Fruit fly (Drosophila melanogaster) whole organism, embryonic: Measurements from ENCODE around the gene Root.

Experiments used
- Bdp1 ChIP-seq: fragments of 200-800 bp; sonication (Bioruptor generic); optimal IDR thresholded peaks from 3 replicates; lab custom pipeline; 2016; ENCODE audit warnings: missing biosample characterization, missing genetic modification characterization
- CG1024 ChIP-seq: fragments of 200-800 bp; sonication (Bioruptor generic); IDR thresholded peaks from 2 replicates; pipeline ENCODE4 v1.3.6; 2022; ENCODE audit warnings: missing biosample characterization, missing genetic modification characterization
- CG10267 ChIP-seq: fragments of 200-800 bp; sonication (Bioruptor generic); optimal IDR thresholded peaks from 2 replicates; lab custom pipeline; 2018; ENCODE audit warnings: missing biosample characterization, mild to moderate bottlenecking, missing genetic modification characterization, moderate library complexity
- CG11085 ChIP-seq: fragments of 200-800 bp; sonication (Bioruptor generic); IDR thresholded peaks from 2 replicates; pipeline ENCODE4 v1.3.6; 2022; ENCODE audit warnings: missing biosample characterization, missing genetic modification characterization
- CG11247 ChIP-seq: fragments of 200-800 bp; sonication (Bioruptor generic); IDR thresholded peaks from 2 replicates; pipeline ENCODE4 v1.3.6; 2022; ENCODE audit warnings: missing biosample characterization, missing genetic modification characterization
- CG13296 ChIP-seq: fragments of 200-800 bp; sonication (Bioruptor generic); optimal IDR thresholded peaks from 3 replicates; lab custom pipeline; 2018; ENCODE audit warnings: missing biosample characterization, mild to moderate bottlenecking, missing genetic modification characterization
- CG13624 ChIP-seq: fragments of 200-800 bp; sonication (Bioruptor generic); optimal IDR thresholded peaks from 2 replicates; lab custom pipeline; 2016; ENCODE audit warnings: missing biosample characterization, missing genetic modification characterization
- CG14710 ChIP-seq: fragments of 200-800 bp; sonication (Bioruptor generic); optimal IDR thresholded peaks from 3 replicates; lab custom pipeline; 2019; ENCODE audit warnings: missing biosample characterization, mild to moderate bottlenecking, missing genetic modification characterization, moderate library complexity
- CG15479 ChIP-seq: fragments of 200-800 bp; sonication (Bioruptor generic); optimal IDR thresholded peaks from 3 replicates; lab custom pipeline; 2019; ENCODE audit warnings: missing biosample characterization, mild to moderate bottlenecking, missing genetic modification characterization, moderate library complexity
- CG1603 ChIP-seq: fragments of 200-800 bp; sonication (Bioruptor generic); optimal IDR thresholded peaks from 2 replicates; lab custom pipeline; 2019; ENCODE audit warnings: missing biosample characterization, mild to moderate bottlenecking, missing genetic modification characterization, moderate library complexity
- CG2889 ChIP-seq: fragments of 200-800 bp; sonication (Bioruptor generic); IDR thresholded peaks from 3 replicates; pipeline ENCODE4 v1.3.6; 2022; ENCODE audit warnings: missing biosample characterization, missing genetic modification characterization
- CG31224 ChIP-seq: fragments of 200-800 bp; sonication (Bioruptor generic); IDR thresholded peaks from 2 replicates; pipeline ENCODE4 v1.3.6; 2022; ENCODE audit warnings: missing biosample characterization, missing genetic modification characterization
- CG34376 ChIP-seq: fragments of 200-800 bp; sonication (Bioruptor generic); optimal IDR thresholded peaks from 2 replicates; lab custom pipeline; 2018; ENCODE audit warnings: missing biosample characterization, mild to moderate bottlenecking, missing genetic modification characterization
- CG3726 ChIP-seq: fragments of 200-800 bp; sonication (Bioruptor generic); IDR thresholded peaks from 3 replicates; pipeline ENCODE4, ENCODE4 v1.3.6; 2022; ENCODE audit warnings: missing biosample characterization, missing genetic modification characterization
- CG6254 ChIP-seq: fragments of 200-800 bp; sonication (Bioruptor generic); optimal IDR thresholded peaks from 3 replicates; lab custom pipeline; 2017; ENCODE audit warnings: mild to moderate bottlenecking, missing biosample characterization, missing genetic modification reagents, missing genetic modification characterization
- CG8281 ChIP-seq: fragments of 200-800 bp; sonication (Bioruptor generic); optimal IDR thresholded peaks from 2 replicates; lab custom pipeline; 2018; ENCODE audit warnings: missing biosample characterization, mild to moderate bottlenecking, missing genetic modification characterization, moderate library complexity
- Dip2 ChIP-seq: fragments of 200-800 bp; sonication (Bioruptor generic); IDR thresholded peaks from 2 replicates; pipeline ENCODE4 v1.3.6; 2022; ENCODE audit warnings: missing biosample characterization, missing genetic modification characterization
- H2.0 ChIP-seq: fragments of 200-800 bp; sonication (Bioruptor generic); IDR thresholded peaks from 2 replicates; pipeline ENCODE4 v1.3.6; 2022; ENCODE audit warnings: missing biosample characterization, missing genetic modification characterization
- HHEX ChIP-seq: fragments of 200-800 bp; sonication (Bioruptor generic); optimal IDR thresholded peaks from 3 replicates; lab custom pipeline; 2017; ENCODE audit warnings: missing biosample characterization, mild to moderate bottlenecking, missing genetic modification characterization, missing genetic modification reagents
- Hsf ChIP-seq: fragments of 200-800 bp; sonication (Bioruptor generic); optimal IDR thresholded peaks from 3 replicates; lab custom pipeline; 2016; ENCODE audit warnings: missing biosample characterization, missing genetic modification characterization
- Kr ChIP-seq: fragments of 200-800 bp; sonication (Bioruptor generic); optimal IDR thresholded peaks from 2 replicates; lab custom pipeline; 2017; ENCODE audit warnings: missing biosample characterization, mild to moderate bottlenecking, missing genetic modification characterization
- Max ChIP-seq: fragments of 200-800 bp; sonication (Bioruptor generic); optimal IDR thresholded peaks from 2 replicates; lab custom pipeline; 2016; ENCODE audit warnings: missing biosample characterization, mild to moderate bottlenecking, missing genetic modification characterization
- Med ChIP-seq: fragments of 200-800 bp; sonication (Bioruptor generic); peaks from one replicate; lab custom pipeline; 2016; ENCODE audit warnings: missing biosample characterization, missing genetic modification characterization, mild to moderate bottlenecking, inconsistent platforms, moderate library complexity
- Oaz ChIP-seq: fragments of 200-800 bp; sonication (Bioruptor generic); IDR thresholded peaks from 2 replicates; pipeline ENCODE4 v1.3.6; 2022; ENCODE audit warnings: missing biosample characterization, missing genetic modification characterization
- Pdp1 ChIP-seq, 2 experiments: fragments of 200-800 bp; sonication (Bioruptor generic); optimal IDR thresholded peaks; 3 replicates each; lab custom pipeline; 2016; ENCODE audit warnings: missing biosample characterization in 2 of 2, missing genetic modification characterization in 2 of 2, mild to moderate bottlenecking in 1 of 2, moderate library complexity in 1 of 2
- Trl ChIP-seq, 3 experiments: fragments of >200 bp in 2 of 3; fragments of 200-800 bp in 1 of 3; sonication (Bioruptor generic) in 1 of 3; optimal IDR thresholded peaks; 2 replicates in 1 of 3; 3 replicates in 2 of 3; lab custom pipeline; 2016 to 2017; ENCODE audit warnings: missing biosample characterization in 1 of 3, missing genetic modification characterization in 1 of 3
- ab ChIP-seq: fragments of 200-800 bp; sonication (Bioruptor generic); optimal IDR thresholded peaks from 2 replicates; lab custom pipeline; 2016; ENCODE audit warnings: missing biosample characterization, missing genetic modification characterization
- amos ChIP-seq: fragments of 200-800 bp; sonication (Bioruptor generic); IDR thresholded peaks from 2 replicates; pipeline ENCODE4 v1.3.6; 2022; ENCODE audit warnings: missing biosample characterization, missing genetic modification characterization; ENCODE audit not compliant: partially characterized antibody
- ash1 ChIP-seq: fragments of 200-800 bp; sonication (Bioruptor generic); optimal IDR thresholded peaks from 2 replicates; lab custom pipeline; 2018; ENCODE audit warnings: missing biosample characterization, mild to moderate bottlenecking, missing genetic modification characterization
- az2 ChIP-seq: fragments of 200-800 bp; sonication (Bioruptor generic); optimal IDR thresholded peaks from 3 replicates; lab custom pipeline; 2016; ENCODE audit warnings: missing biosample characterization, missing genetic modification characterization
- bowl ChIP-seq: fragments of 200-800 bp; sonication (Bioruptor generic); IDR thresholded peaks from 2 replicates; pipeline ENCODE4 v1.3.6; 2022; ENCODE audit warnings: missing biosample characterization, missing genetic modification characterization
- chif ChIP-seq, 2 experiments: fragments of 200-800 bp; sonication (Bioruptor generic); optimal IDR thresholded peaks; 3 replicates each; lab custom pipeline; 2016; ENCODE audit warnings: missing biosample characterization in 2 of 2, missing genetic modification characterization in 2 of 2
- chm ChIP-seq: fragments of 200-800 bp; sonication (Bioruptor generic); IDR thresholded peaks from 2 replicates; pipeline ENCODE4 v1.3.6; 2022; ENCODE audit warnings: missing biosample characterization, missing genetic modification characterization
- chn ChIP-seq: fragments of 200-800 bp; sonication (Bioruptor generic); optimal IDR thresholded peaks from 2 replicates; lab custom pipeline; 2016; ENCODE audit warnings: missing biosample characterization, missing genetic modification characterization
- dmrt99B ChIP-seq: fragments of 200-800 bp; sonication (Bioruptor generic); optimal IDR thresholded peaks from 2 replicates; lab custom pipeline; 2018; ENCODE audit warnings: missing biosample characterization, mild to moderate bottlenecking, missing genetic modification characterization, moderate library complexity
- dysf ChIP-seq: fragments of 200-800 bp; sonication (Bioruptor generic); IDR thresholded peaks from 3 replicates; pipeline ENCODE4 v1.3.6; 2022; ENCODE audit warnings: missing biosample characterization, missing genetic modification characterization
- gt ChIP-seq: fragments of 200-800 bp; sonication (Bioruptor generic); IDR thresholded peaks from 2 replicates; pipeline ENCODE4 v1.3.6; 2022; ENCODE audit warnings: missing biosample characterization, missing genetic modification characterization
- hbn ChIP-seq: fragments of 200-800 bp; sonication (Bioruptor generic); IDR thresholded peaks from 2 replicates; pipeline ENCODE4 v1.3.6; 2022; ENCODE audit warnings: missing biosample characterization, missing genetic modification characterization; ENCODE audit not compliant: partially characterized antibody
- jumu ChIP-seq: fragments of 200-800 bp; sonication (Bioruptor generic); optimal IDR thresholded peaks from 3 replicates; lab custom pipeline; 2016; ENCODE audit warnings: missing biosample characterization, missing genetic modification characterization
- kni ChIP-seq: fragments of 200-800 bp; sonication (Bioruptor generic); optimal IDR thresholded peaks from 3 replicates; lab custom pipeline; 2017; ENCODE audit warnings: mild to moderate bottlenecking, missing biosample characterization, missing genetic modification reagents, missing genetic modification characterization
- lilli ChIP-seq: fragments of 200-800 bp; sonication (Bioruptor generic); optimal IDR thresholded peaks from 3 replicates; lab custom pipeline; 2016; ENCODE audit warnings: missing biosample characterization, missing genetic modification characterization
- onecut ChIP-seq: fragments of 200-800 bp; sonication (Bioruptor generic); IDR thresholded peaks from 2 replicates; pipeline ENCODE4 v1.3.6; 2022; ENCODE audit warnings: missing biosample characterization, missing genetic modification characterization
- otp ChIP-seq: fragments of 200-800 bp; sonication (Bioruptor generic); IDR thresholded peaks from 3 replicates; pipeline ENCODE4, ENCODE4 v1.3.6; 2022; ENCODE audit warnings: missing biosample characterization, missing genetic modification characterization
- peb ChIP-seq: fragments of 200-800 bp; sonication (Bioruptor generic); IDR thresholded peaks from 2 replicates; pipeline ENCODE4 v1.3.6; 2022; ENCODE audit warnings: missing biosample characterization, missing genetic modification characterization
- pfk ChIP-seq: fragments of 200-800 bp; sonication (Bioruptor generic); optimal IDR thresholded peaks from 2 replicates; lab custom pipeline; 2018; ENCODE audit warnings: missing biosample characterization, mild to moderate bottlenecking, missing genetic modification characterization, moderate library complexity
- pros ChIP-seq: fragments of 200-800 bp; sonication (Bioruptor generic); optimal IDR thresholded peaks from 3 replicates; lab custom pipeline; 2019; ENCODE audit warnings: missing biosample characterization, mild to moderate bottlenecking, missing genetic modification characterization, moderate library complexity
- sens ChIP-seq: fragments of 200-800 bp; sonication (Bioruptor generic); peaks from one replicate; lab custom pipeline; 2016; ENCODE audit warnings: missing biosample characterization, missing genetic modification characterization
- seq ChIP-seq: fragments of 200-800 bp; sonication (Bioruptor generic); IDR thresholded peaks from 2 replicates; pipeline ENCODE4 v1.3.6; 2022; ENCODE audit warnings: missing biosample characterization, missing genetic modification characterization
- trem ChIP-seq: fragments of 200-800 bp; optimal IDR thresholded peaks from 3 replicates; lab custom pipeline; 2019; ENCODE audit warnings: missing biosample characterization, mild to moderate bottlenecking, missing genetic modification characterization, moderate library complexity
- wek ChIP-seq: fragments of 200-800 bp; sonication (Bioruptor generic); optimal IDR thresholded peaks from 3 replicates; lab custom pipeline; 2018; ENCODE audit warnings: missing biosample characterization, mild to moderate bottlenecking, missing genetic modification characterization, moderate library complexity

The Root gene

dm6 chr3R:24108902-24109389, 4.1 kb upstream of the Root start, which contains the start of the genes eIF4EHP and CG18428 (continued):
- peak; percentile 91; the same call in 1 of the 2 replicates for TF ChIP-seq CG1024
- peak; percentile 98 for TF ChIP-seq az2 (GFP tag; lab: Kevin White, UChicago)
- TF ChIP-seq CG3726 = no peak; the same call in 2 of the 3 replicates
- TF ChIP-seq CG6254 (GFP tag; lab: Kevin White, UChicago) = peak; percentile 95
- TF ChIP-seq dysf (GFP tag; lab: Robert Waterston, UW) = no peak
- TF ChIP-seq CG13296 (GFP tag; lab: Kevin White, UChicago) = peak; percentile 100
- peak; percentile 100 for TF ChIP-seq CG10267
- peak; percentile 92 for TF ChIP-seq Hsf
- peak; percentile 67 for TF ChIP-seq ab (GFP tag; lab: Kevin White, UChicago)
- TF ChIP-seq bowl = no peak; the same call in 1 of the 2 replicates
- TF ChIP-seq amos (GFP tag; lab: Robert Waterston, UW) = no peak
- TF ChIP-seq Med (GFP tag; lab: Kevin White, UChicago) = peak; percentile 98
- TF ChIP-seq CG11247 (GFP tag; lab: Robert Waterston, UW) = no peak
- no peak; the same call in none of the 2 replicates for TF ChIP-seq Oaz (GFP tag; lab: Robert Waterston, UW)
- TF ChIP-seq CG13624 (GFP tag; lab: Kevin White, UChicago) = peak; percentile 81
- TF ChIP-seq pfk (GFP tag; lab: Kevin White, UChicago) = peak; percentile 80
- TF ChIP-seq HHEX (GFP tag; lab: Kevin White, UChicago) = peak; percentile 98
- TF ChIP-seq dmrt99B (tag; lab: Kevin White, UChicago) = peak; percentile 99
- peak; percentile 96; the same call in 1 of the 3 replicates for TF ChIP-seq otp
- TF ChIP-seq chm (GFP tag; lab: Robert Waterston, UW) = peak; percentile 97; the same call in 1 of the 2 replicates
- TF ChIP-seq peb (GFP tag; lab: Robert Waterston, UW) = no peak; the same call in none of the 2 replicates
- TF ChIP-seq trem = peak; percentile 97
- peak; percentile 97 for TF ChIP-seq lilli (GFP tag; lab: Kevin White, UChicago)
- TF ChIP-seq chif (GFP tag; optimal IDR thresholded peaks at IDR 0.05; lab: Kevin White, UChicago) = peak; percentile 79 to 88
- TF ChIP-seq Trl (optimal IDR thresholded peaks at IDR 0.05; lab: Kevin White, UChicago) = no peak
- TF ChIP-seq Trl (GFP tag; optimal IDR thresholded peaks at IDR 0.05; lab: Kevin White, UChicago) = peak; percentile 84
- TF ChIP-seq pros = peak; percentile 81
- peak; percentile 87 for TF ChIP-seq Bdp1 (GFP tag; lab: Kevin White, UChicago)
- peak; percentile 78 for TF ChIP-seq jumu
- peak; percentile 62 for TF ChIP-seq CG1603 (tag; lab: Kevin White, UChicago)
- peak; percentile 98 for TF ChIP-seq CG34376 (GFP tag; lab: Kevin White, UChicago)
- peak; percentile 99 for TF ChIP-seq CG14710 (tag; lab: Kevin White, UChicago)
- TF ChIP-seq chn = peak; percentile 88
- no peak for TF ChIP-seq gt
- no peak for TF ChIP-seq seq (GFP tag; lab: Robert Waterston, UW)
- peak; percentile 94 for TF ChIP-seq CG8281 (tag; lab: Kevin White, UChicago)
- peak; percentile 97 for TF ChIP-seq onecut (GFP tag; lab: Robert Waterston, UW)
- peak; percentile 80 for TF ChIP-seq wek (GFP tag; lab: Kevin White, UChicago)
- TF ChIP-seq CG2889 (GFP tag; lab: Robert Waterston, UW) = peak; percentile 98; the same call in 2 of the 3 replicates
- TF ChIP-seq Kr (GFP tag; lab: Kevin White, UChicago) = peak; percentile 70
- no peak for TF ChIP-seq CG11085 (GFP tag; lab: Robert Waterston, UW)
- TF ChIP-seq kni (GFP tag; lab: Kevin White, UChicago) = peak; percentile 98
- peak; percentile 97 for TF ChIP-seq Max (GFP tag; lab: Kevin White, UChicago)
- no peak; the same call in 1 of the 2 replicates for TF ChIP-seq H2.0
- peak; percentile 92 for TF ChIP-seq ash1 (GFP tag; lab: Kevin White, UChicago)
- no peak for TF ChIP-seq hbn (GFP tag; lab: Robert Waterston, UW)
- TF ChIP-seq CG15479 = peak; percentile 71
- peak; percentile 98 for TF ChIP-seq sens (GFP tag; lab: Kevin White, UChicago)
- no peak for TF ChIP-seq CG31224
- peak; percentile 85 to 86 for TF ChIP-seq Pdp1 (GFP tag; optimal IDR thresholded peaks at IDR 0.05; lab: Kevin White, UChicago)
- no peak for TF ChIP-seq Dip2 (GFP tag; lab: Robert Waterston, UW)
